Worm (Caenorhabditis elegans) whole organism, early embryonic: Measurements from ENCODE around the gene dpy-26.
A peak's percentile ranks its signal among the peaks of the same experiment; 100 is the strongest.

Experiments
- B0310.2 ChIP-seq: sonication (generic microtip); optimal IDR thresholded peaks from 2 replicates; lab custom pipeline; 2016; ENCODE audit warnings: mild to moderate bottlenecking, missing genetic modification characterization, missing compliant biosample characterization
- F13C5.2 ChIP-seq: sonication (generic microtip); optimal IDR thresholded peaks from 2 replicates; lab custom pipeline; 2017; ENCODE audit warnings: mild to moderate bottlenecking, missing genetic modification characterization, inconsistent platforms, missing compliant biosample characterization
- aly-1 ChIP-seq: sonication (generic microtip); optimal IDR thresholded peaks from 2 replicates; lab custom pipeline; 2016; ENCODE audit warnings: missing genetic modification characterization, missing compliant biosample characterization
- ama-1 ChIP-seq: fragments of 150-350 bp; optimal IDR thresholded peaks from 2 replicates; lab custom pipeline; 2014
- ceh-13 ChIP-seq: fragments of 200-800 bp; sonication (Bioruptor generic); optimal IDR thresholded peaks from 2 replicates; lab custom pipeline; 2018; ENCODE audit warnings: mild to moderate bottlenecking, missing genetic modification characterization, missing compliant biosample characterization
- ceh-36 ChIP-seq: sonication (generic microtip); optimal IDR thresholded peaks from 2 replicates; lab custom pipeline; 2016; ENCODE audit warnings: missing genetic modification characterization, inconsistent platforms, missing compliant biosample characterization
- ets-7 ChIP-seq: sonication (generic microtip); optimal IDR thresholded peaks from 2 replicates; lab custom pipeline; 2016; ENCODE audit warnings: missing genotype, missing genetic modification characterization, missing compliant biosample characterization
- flt-1 ChIP-seq: fragments of 200-800 bp; sonication (Bioruptor generic); IDR thresholded peaks from 2 replicates; pipeline ENCODE4 v1.3.6; 2022; ENCODE audit warnings: missing genetic modification characterization, missing compliant biosample characterization
- hmbx-1 ChIP-seq: sonication (generic microtip); optimal IDR thresholded peaks from 2 replicates; lab custom pipeline; 2016; ENCODE audit warnings: mild to moderate bottlenecking, missing genetic modification characterization, missing compliant biosample characterization
- hmg-4 ChIP-seq: fragments of 200-800 bp; sonication (Bioruptor generic); optimal IDR thresholded peaks from 2 replicates; lab custom pipeline; 2018; ENCODE audit warnings: mild to moderate bottlenecking, missing genetic modification characterization, missing compliant biosample characterization
- hnd-1 ChIP-seq: sonication (generic microtip); optimal IDR thresholded peaks from 2 replicates; lab custom pipeline; 2016; ENCODE audit warnings: missing genetic modification characterization, missing compliant biosample characterization
- pes-1 ChIP-seq: fragments of 200-800 bp; sonication (Bioruptor generic); IDR thresholded peaks from 2 replicates; pipeline ENCODE4 v1.3.6; 2022; ENCODE audit warnings: missing genetic modification reagents, missing genetic modification characterization, missing compliant biosample characterization
- scrt-1 ChIP-seq: fragments of 200-800 bp; sonication (Bioruptor generic); IDR thresholded peaks from 2 replicates; pipeline ENCODE4 v1.3.6; 2022; ENCODE audit warnings: missing genetic modification characterization, missing compliant biosample characterization
- sea-1 ChIP-seq: fragments of 200-800 bp; sonication (Bioruptor generic); conservative IDR thresholded peaks from 2 replicates; pipeline ENCODE4 v1.3.6; 2022; ENCODE audit warnings: missing genetic modification characterization, missing compliant biosample characterization
- tbx-11 ChIP-seq: fragments of 200-800 bp; sonication (Bioruptor generic); IDR thresholded peaks from 2 replicates; pipeline ENCODE4 v1.3.6; 2022; ENCODE audit warnings: missing genetic modification characterization, missing compliant biosample characterization
- tbx-37 ChIP-seq: fragments of 200-800 bp; sonication (Bioruptor generic); conservative IDR thresholded peaks from 2 replicates; pipeline ENCODE4 v1.3.6; 2022; ENCODE audit warnings: missing genetic modification reagents, missing genetic modification characterization, missing compliant biosample characterization
- tra-4 ChIP-seq: sonication (generic microtip); optimal IDR thresholded peaks from 2 replicates; lab custom pipeline; 2017; ENCODE audit warnings: missing genetic modification characterization, missing compliant biosample characterization

The dpy-26 gene

DNA sequence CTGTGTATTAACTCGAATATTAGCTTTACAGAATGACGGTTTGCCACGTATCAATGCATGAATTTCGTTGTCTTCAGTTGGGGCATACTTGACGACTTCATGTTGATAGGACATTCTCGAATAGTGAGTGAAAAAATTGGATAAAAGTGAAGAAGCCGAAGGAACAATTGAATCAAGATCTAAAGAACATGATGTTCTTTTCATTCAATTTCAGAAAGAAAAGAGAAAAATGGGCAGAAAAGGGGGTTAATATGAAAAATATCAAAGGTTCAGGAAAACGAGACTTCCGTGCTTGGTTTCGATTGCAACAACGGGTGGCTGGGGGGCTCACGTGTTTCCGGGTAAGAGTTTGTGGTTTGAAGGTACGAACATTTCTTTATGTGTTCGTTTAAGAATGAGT is 36.5 kb downstream of the dpy-26 start:
- TF ChIP-seq F13C5.2 (tag; lab: Kevin White, UChicago) = no peak

DNA sequence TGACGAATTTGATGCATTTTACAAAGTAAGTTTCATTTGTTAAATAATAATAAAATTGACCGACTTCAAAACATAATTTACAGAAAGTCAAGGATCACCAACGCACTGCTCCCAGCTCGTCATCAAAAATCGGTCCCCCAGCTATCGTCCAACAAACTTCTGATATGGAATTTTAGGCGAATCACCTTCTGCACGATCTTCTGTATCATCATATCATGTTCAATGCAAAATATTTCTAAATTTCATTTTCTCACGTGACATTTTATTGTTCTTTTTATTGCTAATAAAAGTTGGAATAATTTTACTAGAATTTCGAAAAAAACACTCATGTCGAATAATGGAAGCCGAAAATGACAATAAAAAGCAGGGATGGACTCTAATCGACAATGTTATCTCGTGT is 41.0 kb downstream of the dpy-26 start, which contains the start of gene acl-13:
Gene acl-13 (plus strand): TSS at position 301 of the 400 bp plus-strand sequence.
- TF ChIP-seq sea-1 (GFP tag; lab: Robert Waterston, UW) (no peak), tbx-37 (GFP tag; lab: Robert Waterston, UW) (no peak), aly-1 (tag; lab: Kevin White, UChicago) (no peak), tbx-11 (GFP tag; lab: Robert Waterston, UW) (no peak), ceh-36 (tag; lab: Kevin White, UChicago) (no peak), ama-1 (no peak), flt-1 (GFP tag; lab: Robert Waterston, UW) (no peak), hmg-4 (no peak), B0310.2 (tag; lab: Kevin White, UChicago) (no peak), ceh-13 (GFP tag; lab: Kevin White, UChicago) (no peak), hmbx-1 (tag; lab: Kevin White, UChicago) (no peak), pes-1 (GFP tag; lab: Robert Waterston, UW) (no peak), F13C5.2 (tag; lab: Kevin White, UChicago) (no peak), tra-4 (no peak), ets-7 (tag; lab: Kevin White, UChicago) (no peak), hnd-1 (tag; lab: Kevin White, UChicago) (no peak), scrt-1 (GFP tag; lab: Robert Waterston, UW) (no peak)

DNA sequence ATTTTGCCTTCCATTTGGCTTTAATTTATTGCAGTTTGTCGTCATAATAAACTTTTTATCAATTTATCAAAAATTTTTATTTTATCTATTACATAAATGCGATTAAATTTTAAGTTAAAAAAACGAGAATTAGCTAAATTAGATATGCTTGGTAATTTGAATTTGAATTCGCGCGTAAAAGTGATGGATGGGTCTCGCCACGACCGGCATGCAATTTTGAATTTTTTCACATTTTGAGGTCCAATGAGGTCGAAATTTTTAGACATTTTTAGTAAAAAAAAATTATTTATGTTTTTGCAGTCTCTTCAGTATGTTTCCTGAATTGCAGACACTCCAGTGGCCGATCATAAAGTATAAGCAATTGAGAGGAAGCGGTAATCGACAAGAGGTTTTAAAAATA is 42.5 kb downstream of the dpy-26 start, which contains the start of gene dsb-1:
Gene dsb-1 (plus strand): TSS at position 301 of the 400 bp plus-strand sequence.
- TF ChIP-seq tbx-11 (GFP tag; lab: Robert Waterston, UW) (no peak), pes-1 (GFP tag; lab: Robert Waterston, UW) (no peak), ama-1 (no peak), hmg-4 (no peak)

DNA sequence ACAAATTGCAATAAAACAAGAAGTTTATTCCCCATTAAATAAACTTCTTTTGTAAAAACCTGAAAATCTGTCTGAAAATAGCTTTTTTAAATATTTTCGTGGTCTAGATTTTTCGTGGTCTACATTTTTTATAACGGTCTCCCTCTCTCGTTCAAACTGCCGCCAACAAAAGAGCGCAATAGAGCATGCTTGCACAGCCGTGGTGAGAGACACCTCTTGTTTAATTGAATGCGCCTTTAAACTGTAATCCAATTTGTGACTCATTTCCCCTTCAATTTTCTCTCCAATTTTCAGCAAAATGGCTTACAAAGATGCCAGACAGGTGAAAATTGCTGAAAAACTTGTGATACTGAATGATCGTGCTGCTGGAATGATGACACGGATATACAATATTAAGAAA is 47.0 kb downstream of the dpy-26 start, which contains the start of gene gex-3:
Gene gex-3 (plus strand): TSS at position 295 of the 400 bp plus-strand sequence.
- peak; percentile 29 for TF ChIP-seq hmg-4
- no peak for TF ChIP-seq B0310.2 (tag; lab: Kevin White, UChicago)
- TF ChIP-seq F13C5.2 (tag; lab: Kevin White, UChicago) = peak; percentile 52
- no peak for TF ChIP-seq ceh-13 (GFP tag; lab: Kevin White, UChicago)
- no peak for TF ChIP-seq tbx-11 (GFP tag; lab: Robert Waterston, UW)
- no peak for TF ChIP-seq flt-1 (GFP tag; lab: Robert Waterston, UW)

DNA sequence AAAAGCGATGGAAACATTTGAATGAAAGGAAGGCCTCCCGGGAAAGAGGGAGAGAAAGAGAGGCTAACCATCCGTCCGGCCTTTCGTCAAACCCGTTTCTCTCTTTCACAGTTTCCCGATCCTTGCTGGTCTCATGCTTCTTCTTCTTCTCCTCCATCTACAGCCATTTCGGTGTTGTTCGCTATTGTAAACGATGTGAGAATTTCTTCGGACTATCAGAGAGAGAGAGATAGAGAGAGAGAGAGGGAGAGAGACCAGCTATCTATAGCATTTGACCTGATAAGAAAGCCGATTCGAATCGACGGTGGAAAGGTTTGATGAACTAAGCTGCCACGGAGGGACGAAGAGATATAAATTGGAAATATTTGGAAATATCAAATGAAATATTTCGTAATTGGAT is 47.7 kb downstream of the dpy-26 start:
- no peak for TF ChIP-seq pes-1 (GFP tag; lab: Robert Waterston, UW)
- TF ChIP-seq aly-1 (tag; lab: Kevin White, UChicago) = no peak
- TF ChIP-seq ceh-36 (tag; lab: Kevin White, UChicago) = no peak
- no peak for TF ChIP-seq ets-7 (tag; lab: Kevin White, UChicago)
- no peak for TF ChIP-seq ama-1
- no peak for TF ChIP-seq sea-1 (GFP tag; lab: Robert Waterston, UW)

DNA sequence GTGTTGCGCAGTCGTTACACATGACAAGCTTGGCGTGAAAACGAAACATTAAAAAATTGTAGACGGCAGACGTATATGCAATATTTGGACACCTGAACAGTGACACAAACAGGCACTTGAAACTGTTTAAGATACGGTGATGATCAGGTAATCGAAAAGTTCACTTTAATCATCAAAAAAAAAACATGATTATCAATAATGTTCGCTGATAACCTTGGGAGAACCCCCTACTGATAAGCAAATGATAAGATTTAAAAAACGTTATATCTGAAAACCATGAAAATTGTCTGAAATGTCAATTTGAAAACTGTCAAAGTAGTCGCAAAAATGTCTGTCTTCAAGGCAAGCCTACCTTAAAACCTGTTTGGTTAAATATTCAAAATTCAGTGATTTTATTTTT is 51.2 kb downstream of the dpy-26 start:
- TF ChIP-seq aly-1 (tag; lab: Kevin White, UChicago) (no peak), pes-1 (GFP tag; lab: Robert Waterston, UW) (no peak), ets-7 (tag; lab: Kevin White, UChicago) (no peak), tbx-37 (GFP tag; lab: Robert Waterston, UW) (no peak), flt-1 (GFP tag; lab: Robert Waterston, UW) (no peak)

DNA sequence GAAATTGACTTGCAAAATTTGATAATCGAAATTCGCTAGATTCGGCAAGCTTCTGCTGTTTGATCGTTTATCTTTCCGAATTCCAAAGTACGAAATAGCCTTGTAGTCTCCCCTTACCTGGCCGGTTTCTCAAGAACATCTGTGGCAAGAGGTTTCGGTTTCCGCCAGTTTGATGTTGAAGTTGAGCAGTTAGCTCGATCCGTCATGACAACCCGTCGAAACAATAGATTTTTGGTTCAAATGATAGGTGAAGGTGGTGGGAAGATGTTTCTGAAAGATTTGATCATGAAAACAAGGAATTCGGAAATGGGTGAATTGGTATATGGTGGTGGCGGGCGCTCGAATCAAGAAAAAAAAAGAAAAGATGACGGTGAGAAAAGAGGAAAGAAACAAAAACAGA is 52.7 kb downstream of the dpy-26 start, which contains the start of gene acs-20:
Gene acs-20 (minus strand): TSS at position 270 of the 400 bp plus-strand sequence.
- TF ChIP-seq hmbx-1 (tag; lab: Kevin White, UChicago) (no peak), tra-4 (no peak), hnd-1 (tag; lab: Kevin White, UChicago) (no peak), pes-1 (GFP tag; lab: Robert Waterston, UW) (no peak), F13C5.2 (tag; lab: Kevin White, UChicago) (no peak), ceh-13 (GFP tag; lab: Kevin White, UChicago) (no peak), hmg-4 (no peak), aly-1 (tag; lab: Kevin White, UChicago) (no peak), scrt-1 (GFP tag; lab: Robert Waterston, UW) (no peak), flt-1 (GFP tag; lab: Robert Waterston, UW) (no peak), B0310.2 (tag; lab: Kevin White, UChicago) (no peak), ceh-36 (tag; lab: Kevin White, UChicago) (no peak), sea-1 (GFP tag; lab: Robert Waterston, UW) (no peak), ets-7 (tag; lab: Kevin White, UChicago) (no peak), tbx-37 (GFP tag; lab: Robert Waterston, UW) (no peak), tbx-11 (GFP tag; lab: Robert Waterston, UW) (no peak), ama-1 (no peak)

DNA sequence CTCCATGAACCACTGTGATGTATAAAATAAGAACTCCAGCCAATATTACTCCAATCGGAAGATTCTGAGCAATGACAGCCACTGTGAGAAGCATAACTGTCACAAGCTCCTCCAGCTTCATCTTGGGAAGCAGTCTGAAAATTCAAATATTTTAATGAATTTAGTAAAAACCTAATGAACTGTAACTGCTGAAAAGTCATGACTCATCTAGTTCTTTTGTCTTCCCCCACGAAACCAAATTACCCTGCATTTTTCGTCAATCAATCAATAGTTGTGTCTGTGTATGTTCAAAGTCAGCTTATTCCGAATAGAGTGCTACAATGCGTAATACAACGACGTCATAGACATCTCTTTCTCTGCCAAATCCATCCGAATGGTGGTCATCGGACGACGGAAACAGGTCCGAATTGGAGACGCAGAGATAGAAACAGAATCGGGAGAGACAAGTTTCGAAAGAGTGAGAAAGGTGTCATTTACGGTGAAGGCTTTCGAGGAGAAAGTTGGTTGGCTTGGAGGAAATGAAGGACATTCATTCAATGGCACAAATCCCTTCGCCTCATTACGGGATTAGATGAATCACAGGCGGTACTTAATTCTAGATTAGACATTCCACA is 54.4 kb downstream of the dpy-26 start:
- TF ChIP-seq ceh-13 (GFP tag; lab: Kevin White, UChicago) = no peak
- TF ChIP-seq tbx-37 (GFP tag; lab: Robert Waterston, UW) = no peak
- TF ChIP-seq B0310.2 (tag; lab: Kevin White, UChicago) = no peak
- TF ChIP-seq pes-1 (GFP tag; lab: Robert Waterston, UW) = no peak
- no peak for TF ChIP-seq ets-7 (tag; lab: Kevin White, UChicago)
- TF ChIP-seq hnd-1 (tag; lab: Kevin White, UChicago) = no peak
- no peak for TF ChIP-seq tra-4
- no peak for TF ChIP-seq flt-1 (GFP tag; lab: Robert Waterston, UW)
- no peak for TF ChIP-seq scrt-1 (GFP tag; lab: Robert Waterston, UW)
